Fruit fly (Drosophila melanogaster) whole organism: ENCODE results near the gene Cpr67Fb.
A peak's percentile ranks its signal among the peaks of the same experiment; 100 is the strongest.

Source experiments
- CG8478 ChIP-seq: fragments of >200 bp; optimal IDR thresholded peaks from 2 replicates; lab custom pipeline; 2018; ENCODE audit warnings: inconsistent platforms
- pan ChIP-seq: fragments of >200 bp; optimal IDR thresholded peaks from 2 replicates; lab custom pipeline; 2017
- psq ChIP-seq: fragments of >200 bp; optimal IDR thresholded peaks from 2 replicates; lab custom pipeline; 2017

DNA sequence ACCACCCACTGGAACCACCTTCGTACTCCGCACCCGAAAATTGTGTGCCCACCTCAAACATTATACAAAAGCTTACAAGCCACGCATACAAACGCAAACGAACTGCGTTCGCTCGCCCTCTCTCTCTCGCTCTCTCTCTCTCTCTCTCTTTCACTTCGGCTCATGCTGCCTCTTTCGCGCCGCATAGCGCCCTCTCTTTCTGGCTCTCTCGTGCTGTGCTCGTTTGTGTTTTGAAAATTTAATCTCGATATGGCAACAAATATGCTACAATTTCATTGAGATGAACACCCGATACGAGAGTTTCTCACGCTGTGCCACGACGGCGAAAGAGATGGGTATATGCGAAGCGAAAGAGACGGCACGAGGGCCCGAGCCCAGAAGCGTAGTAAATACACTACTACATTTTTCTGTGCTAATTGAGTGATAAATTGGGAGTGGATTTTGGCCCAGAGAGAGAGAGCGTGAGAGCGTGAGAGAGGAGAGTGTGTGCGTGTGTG, 37.4 kb upstream of the Cpr67Fb start:
- TF ChIP-seq pan (lab: Kevin White, UChicago): no peak
- no peak for TF ChIP-seq psq
- TF ChIP-seq CG8478 (lab: Kevin White, UChicago): peak; percentile 98
